Worm (Caenorhabditis elegans): ENCODE data around the gene nep-25.

DNA sequence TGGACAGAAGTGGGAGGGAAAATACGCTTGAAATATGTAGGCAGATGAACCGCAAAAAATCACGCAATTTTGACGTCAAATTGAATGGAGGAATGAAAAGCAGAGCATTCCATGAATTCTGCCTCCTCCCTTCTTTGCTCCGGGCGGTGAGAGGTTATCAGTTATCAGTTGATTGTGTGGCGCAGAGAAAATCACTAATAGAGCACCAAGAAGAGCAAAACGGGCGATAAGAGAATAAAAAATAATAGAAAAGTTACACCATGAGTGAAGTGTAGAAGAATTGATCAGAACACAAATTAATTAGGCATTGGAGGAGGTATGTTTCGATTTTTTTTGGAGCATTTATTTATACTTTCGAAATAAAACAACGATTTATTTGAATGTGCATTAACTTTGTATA, 35.5 kb upstream of the nep-25 start:
- TF ChIP-seq W03F9.2 (tag; optimal IDR thresholded peaks at IDR 0.05) (no peak), him-1 (tag; optimal IDR thresholded peaks at IDR 0.05) (no peak), dao-5 (tag; optimal IDR thresholded peaks at IDR 0.05) (no peak)

Data from whole organism, L4/young adult.